Worm (Caenorhabditis elegans) whole organism, young adult: ENCODE measurements around the gene Y24F12A.1.
A peak's percentile ranks its signal among the peaks of the same experiment; 100 is the strongest.

ENCODE experiments used
- B0035.1 ChIP-seq: sonication (generic microtip); optimal IDR thresholded peaks from 2 replicates; lab custom pipeline; 2016; ENCODE audit warnings: missing genetic modification characterization, mild to moderate bottlenecking, missing compliant biosample characterization, missing genotype, missing genetic modification reagents
- B0261.1 ChIP-seq: sonication (generic microtip); optimal IDR thresholded peaks from 2 replicates; lab custom pipeline; 2016; ENCODE audit warnings: mild to moderate bottlenecking, missing genetic modification characterization, moderate library complexity, missing compliant biosample characterization
- B0336.3 ChIP-seq: fragments of 200-800 bp; sonication (Bioruptor generic); IDR thresholded peaks from 2 replicates; pipeline ENCODE4 v1.3.6; 2022; ENCODE audit warnings: missing genetic modification characterization, missing compliant biosample characterization
- D2030.7 ChIP-seq: fragments of 200-800 bp; sonication (Bioruptor generic); IDR thresholded peaks from 2 replicates; pipeline ENCODE4 v1.3.6; 2022; ENCODE audit warnings: missing genetic modification reagents, missing genetic modification characterization, missing compliant biosample characterization
- F39B2.1 ChIP-seq: fragments of 200-800 bp; sonication (Bioruptor generic); IDR thresholded peaks from 2 replicates; pipeline ENCODE4 v1.3.6; 2022; ENCODE audit warnings: missing genetic modification reagents, missing genetic modification characterization, missing compliant biosample characterization
- F49E8.2 ChIP-seq: sonication (generic microtip); optimal IDR thresholded peaks from 3 replicates; lab custom pipeline; 2017; ENCODE audit warnings: missing genetic modification characterization, mild to moderate bottlenecking, missing compliant biosample characterization, antibody characterized with exemption, moderate library complexity; ENCODE audit not compliant: insufficient read depth
- F57A8.1 ChIP-seq: fragments of 200-800 bp; sonication (Bioruptor generic); optimal IDR thresholded peaks from 2 replicates; lab custom pipeline; 2018; ENCODE audit warnings: mild to moderate bottlenecking, missing genetic modification characterization, moderate library complexity, missing compliant biosample characterization
- F57C9.4 ChIP-seq: sonication (generic microtip); optimal IDR thresholded peaks from 2 replicates; lab custom pipeline; 2017; ENCODE audit warnings: mild to moderate bottlenecking, missing genetic modification characterization, missing compliant biosample characterization
- K12H6.12 ChIP-seq: fragments of 200-800 bp; sonication (Bioruptor generic); optimal IDR thresholded peaks from 2 replicates; lab custom pipeline; 2018; ENCODE audit warnings: mild to moderate bottlenecking, missing genetic modification characterization, missing compliant biosample characterization
- T26A5.8 ChIP-seq: sonication (generic microtip); optimal IDR thresholded peaks from 2 replicates; lab custom pipeline; 2016; ENCODE audit warnings: missing genetic modification characterization, missing compliant biosample characterization
- Y53G8AR.9 ChIP-seq: fragments of 200-800 bp; sonication (Bioruptor generic); conservative IDR thresholded peaks from 2 replicates; pipeline ENCODE4 v1.3.6; 2022; ENCODE audit warnings: missing genetic modification reagents, missing genetic modification characterization, missing compliant biosample characterization
- ZK185.1 ChIP-seq: sonication (generic microtip); optimal IDR thresholded peaks from 2 replicates; lab custom pipeline; 2016; ENCODE audit warnings: mild to moderate bottlenecking, missing genetic modification characterization, missing compliant biosample characterization; ENCODE audit not compliant: poor library complexity, severe bottlenecking
- ama-1 ChIP-seq, 3 experiments: fragments of 150-350 bp in 1 of 3; sonication (generic microtip) in 2 of 3; optimal IDR thresholded peaks; 2 replicates each; lab custom pipeline; 2014 to 2018; ENCODE audit warnings: missing biosample characterization in 2 of 3, missing genetic modification characterization in 2 of 3, missing genetic modification reagents in 2 of 3
- aptf-2 ChIP-seq: fragments of 200-800 bp; sonication (Bioruptor generic); conservative IDR thresholded peaks from 2 replicates; pipeline ENCODE4 v1.3.6; 2022; ENCODE audit warnings: missing genetic modification reagents, missing genetic modification characterization, missing compliant biosample characterization
- atf-7 ChIP-seq: sonication (generic microtip); optimal IDR thresholded peaks from 2 replicates; lab custom pipeline; 2017; ENCODE audit warnings: mild to moderate bottlenecking, missing genetic modification characterization, missing compliant biosample characterization
- attf-6 ChIP-seq: fragments of 200-800 bp; sonication (Bioruptor generic); IDR thresholded peaks from 2 replicates; pipeline ENCODE4 v1.3.6; 2022; ENCODE audit warnings: missing genetic modification reagents, missing genetic modification characterization, missing compliant biosample characterization
- cebp-1 ChIP-seq, 2 experiments: fragments of 200-800 bp in 1 of 2; sonication (Bioruptor generic) in 1 of 2; sonication (generic microtip) in 1 of 2; IDR thresholded peaks in 1 of 2; optimal IDR thresholded peaks in 1 of 2; 2 replicates each; pipeline versions ENCODE4 v1.3.6 to Lab custom; 2017 to 2022; ENCODE audit warnings: missing compliant biosample characterization in 2 of 2, missing genetic modification characterization in 2 of 2, mild to moderate bottlenecking in 1 of 2, missing genetic modification reagents in 1 of 2, moderate library complexity in 1 of 2
- ceh-100 ChIP-seq: fragments of 200-800 bp; sonication (Bioruptor generic); IDR thresholded peaks from 2 replicates; pipeline ENCODE4 v1.3.6; 2022; ENCODE audit warnings: missing genetic modification reagents, missing genetic modification characterization, missing compliant biosample characterization
- ceh-91 ChIP-seq: fragments of 200-800 bp; sonication (Bioruptor generic); IDR thresholded peaks from 2 replicates; pipeline ENCODE4 v1.3.6; 2022; ENCODE audit warnings: missing genetic modification reagents, missing genetic modification characterization, missing compliant biosample characterization
- chd-7 ChIP-seq: sonication (generic microtip); optimal IDR thresholded peaks from 2 replicates; lab custom pipeline; 2016; ENCODE audit warnings: mild to moderate bottlenecking, missing genetic modification characterization, moderate library complexity, missing compliant biosample characterization
- efl-1 ChIP-seq: fragments of 150-350 bp; optimal IDR thresholded peaks from 2 replicates; lab custom pipeline; 2014; ENCODE audit warnings: missing biosample characterization, missing genetic modification reagents, missing genetic modification characterization
- hmg-1.2 ChIP-seq: fragments of 200-800 bp; sonication (Bioruptor generic); IDR thresholded peaks from 2 replicates; pipeline ENCODE4 v1.3.6; 2022; ENCODE audit warnings: missing genetic modification reagents, missing genetic modification characterization, missing compliant biosample characterization
- hsf-1 ChIP-seq: fragments of 200-800 bp; sonication (Bioruptor generic); IDR thresholded peaks from 2 replicates; pipeline ENCODE4 v1.3.6; 2022; ENCODE audit warnings: missing genetic modification reagents, missing genetic modification characterization, missing compliant biosample characterization
- lin-26 ChIP-seq: fragments of 200-800 bp; sonication (Bioruptor generic); IDR thresholded peaks from 2 replicates; pipeline ENCODE4 v1.3.6; 2022; ENCODE audit warnings: missing genetic modification reagents, missing genetic modification characterization, missing compliant biosample characterization
- lir-1 ChIP-seq: fragments of 200-800 bp; sonication (Bioruptor generic); conservative IDR thresholded peaks from 2 replicates; pipeline ENCODE4 v1.3.6; 2022; ENCODE audit warnings: missing genetic modification reagents, missing genetic modification characterization, missing compliant biosample characterization
- madf-10 ChIP-seq: sonication (generic microtip); optimal IDR thresholded peaks from 2 replicates; lab custom pipeline; 2016; ENCODE audit warnings: mild to moderate bottlenecking, missing genetic modification characterization, missing compliant biosample characterization
- madf-8 ChIP-seq: fragments of 200-800 bp; sonication (Bioruptor generic); conservative IDR thresholded peaks from 2 replicates; pipeline ENCODE4 v1.3.6; 2022; ENCODE audit warnings: missing genetic modification reagents, missing genetic modification characterization, missing compliant biosample characterization
- mcd-1 ChIP-seq: fragments of 200-800 bp; sonication (Bioruptor generic); IDR thresholded peaks from 2 replicates; pipeline ENCODE4 v1.3.6; 2022; ENCODE audit warnings: missing genetic modification reagents, missing genetic modification characterization, missing compliant biosample characterization
- mxl-1 ChIP-seq: sonication (generic microtip); optimal IDR thresholded peaks from 2 replicates; lab custom pipeline; 2016; ENCODE audit warnings: missing genetic modification characterization, missing compliant biosample characterization
- nhr-80 ChIP-seq: sonication (generic microtip); optimal IDR thresholded peaks from 2 replicates; lab custom pipeline; 2016; ENCODE audit warnings: missing genetic modification characterization, missing compliant biosample characterization
- pbrm-1 ChIP-seq: fragments of 200-800 bp; sonication (Bioruptor generic); IDR thresholded peaks from 2 replicates; pipeline ENCODE4 v1.3.6; 2022; ENCODE audit warnings: missing genetic modification reagents, missing genetic modification characterization, missing compliant biosample characterization
- pha-4 ChIP-seq: fragments of 150-350 bp; sonication (generic microtip); optimal IDR thresholded peaks from 2 replicates; lab custom pipeline; 2014; ENCODE audit warnings: missing biosample characterization, missing genetic modification reagents, missing genetic modification characterization
- sdz-38 ChIP-seq: sonication (generic microtip); optimal IDR thresholded peaks from 2 replicates; lab custom pipeline; 2016; ENCODE audit warnings: missing genotype, missing genetic modification characterization, missing compliant biosample characterization
- snpc-1.1 ChIP-seq: sonication (generic microtip); optimal IDR thresholded peaks from 2 replicates; lab custom pipeline; 2017; ENCODE audit warnings: missing genetic modification characterization, mild to moderate bottlenecking, missing compliant biosample characterization, antibody characterized with exemption, moderate library complexity, missing genotype, missing genetic modification reagents; ENCODE audit not compliant: insufficient read depth
- snpc-1.3 ChIP-seq: sonication (generic microtip); optimal IDR thresholded peaks from 2 replicates; lab custom pipeline; 2017; ENCODE audit warnings: missing genetic modification characterization, mild to moderate bottlenecking, missing compliant biosample characterization, antibody characterized with exemption, moderate library complexity, missing genotype, missing genetic modification reagents; ENCODE audit not compliant: insufficient read depth
- snpc-4 ChIP-seq, 5 experiments: fragments of 150-350 bp in 1 of 5; sonication (generic microtip) in 4 of 5; optimal IDR thresholded peaks; 2 replicates each; lab custom pipeline; 2014 to 2018; ENCODE audit warnings: missing genetic modification characterization in 5 of 5, missing biosample characterization in 3 of 5, antibody characterized with exemption in 2 of 5, mild to moderate bottlenecking in 2 of 5, missing compliant biosample characterization in 2 of 5, missing genotype in 2 of 5, moderate library complexity in 2 of 5, missing genetic modification reagents in 1 of 5
- unc-130 ChIP-seq: sonication (generic microtip); optimal IDR thresholded peaks from 2 replicates; lab custom pipeline; 2016; ENCODE audit warnings: missing genetic modification reagents, missing genetic modification characterization, missing compliant biosample characterization
- ztf-25 ChIP-seq: fragments of 200-800 bp; sonication (Bioruptor generic); IDR thresholded peaks from 2 replicates; pipeline ENCODE4 v1.3.6; 2022; ENCODE audit warnings: missing genetic modification reagents, missing genetic modification characterization, missing compliant biosample characterization

The Y24F12A.1 gene

DNA sequence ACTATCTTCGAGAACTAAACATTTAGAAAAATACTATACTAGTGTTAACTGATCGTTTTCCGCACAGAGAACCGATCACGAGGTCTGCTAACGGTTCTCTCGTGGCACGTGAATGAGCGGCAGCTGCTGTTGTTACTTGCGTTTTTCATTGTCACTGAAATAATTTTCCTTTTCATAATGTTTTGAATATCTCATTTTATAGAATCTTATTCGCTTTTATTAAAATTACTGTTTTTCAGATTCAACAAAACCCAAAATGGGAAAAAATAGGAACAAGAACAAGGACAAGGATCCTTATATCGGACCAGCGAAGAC is 31.3 kb downstream of the Y24F12A.1 start, which contains the start of gene F58B3.6:
Gene F58B3.6 (plus strand): TSS at position 240 of the 315 bp plus-strand sequence.
- TF ChIP-seq T26A5.8 (tag; lab: Kevin White, UChicago) (no peak), madf-10 (tag; lab: Kevin White, UChicago) (no peak), F49E8.2 (tag; lab: Kevin White, UChicago) (no peak), sdz-38 (no peak), aptf-2 (no peak), mxl-1 (tag; lab: Kevin White, UChicago) (no peak), madf-8 (GFP tag; lab: Robert Waterston, UW) (no peak), F57C9.4 (no peak), ama-1 (optimal IDR thresholded peaks at IDR 0.05; lab: Kevin White, UChicago) (no peak), ama-1 (GFP tag; optimal IDR thresholded peaks at IDR 0.05; lab: Kevin White, UChicago) (no peak), mcd-1 (GFP tag; lab: Robert Waterston, UW) (peak; percentile 43), B0035.1 (tag; lab: Kevin White, UChicago) (no peak), attf-6 (GFP tag; lab: Robert Waterston, UW) (no peak), F39B2.1 (GFP tag; lab: Robert Waterston, UW) (no peak), ZK185.1 (tag; lab: Kevin White, UChicago) (no peak), ceh-100 (peak; percentile 58), pbrm-1 (GFP tag; lab: Robert Waterston, UW) (no peak), lir-1 (GFP tag; lab: Robert Waterston, UW) (no peak), atf-7 (tag; lab: Kevin White, UChicago) (no peak), snpc-4 (GFP tag; optimal IDR thresholded peaks at IDR 0.05; lab: Kevin White, UChicago) (no peak), snpc-4 (tag; optimal IDR thresholded peaks at IDR 0.05; lab: Kevin White, UChicago) (no peak), pha-4 (tag; lab: Kevin White, UChicago) (no peak), B0336.3 (GFP tag; lab: Robert Waterston, UW) (no peak), cebp-1 (GFP tag; IDR thresholded peaks at IDR 0.05; lab: Robert Waterston, UW) (no peak), cebp-1 (tag; optimal IDR thresholded peaks at IDR 0.05; lab: Kevin White, UChicago) (peak; percentile 46), hmg-1.2 (GFP tag; lab: Robert Waterston, UW) (no peak), B0261.1 (tag; lab: Kevin White, UChicago) (no peak)

DNA sequence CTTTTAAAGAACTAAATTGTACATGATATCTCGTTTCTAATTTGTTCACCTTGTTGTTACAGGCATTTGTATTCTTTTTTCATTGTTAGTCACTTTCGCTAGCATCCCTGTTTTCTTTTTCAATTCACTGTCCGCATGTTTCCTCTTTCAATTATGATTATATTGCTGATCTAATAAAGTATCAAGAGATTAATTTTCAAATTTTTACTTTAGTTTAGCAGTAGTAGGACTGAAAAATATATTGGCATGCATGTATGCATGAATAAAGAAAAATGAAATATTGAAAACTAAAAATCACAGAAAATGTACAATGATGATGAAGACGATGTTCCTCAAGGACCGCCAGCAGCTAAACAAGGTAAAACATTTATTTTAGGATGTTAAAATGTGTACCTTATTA is 33.0 kb downstream of the Y24F12A.1 start, which contains the start of gene rbm-17:
Gene rbm-17 (plus strand): TSS at position 301 of the 400 bp plus-strand sequence.
- TF ChIP-seq cebp-1 (GFP tag; IDR thresholded peaks at IDR 0.05; lab: Robert Waterston, UW): no peak
- TF ChIP-seq cebp-1 (tag; optimal IDR thresholded peaks at IDR 0.05; lab: Kevin White, UChicago): peak; percentile 17
- TF ChIP-seq ceh-91 (GFP tag; lab: Robert Waterston, UW): no peak
- 0 out of 2 replicates have a peak, but pooled peaks have one; percentile 11 for TF ChIP-seq hsf-1 (GFP tag; lab: Robert Waterston, UW)
- TF ChIP-seq ama-1 (optimal IDR thresholded peaks at IDR 0.05; lab: Kevin White, UChicago): peak; percentile 36
- TF ChIP-seq ama-1 (GFP tag; optimal IDR thresholded peaks at IDR 0.05; lab: Kevin White, UChicago): no peak

DNA sequence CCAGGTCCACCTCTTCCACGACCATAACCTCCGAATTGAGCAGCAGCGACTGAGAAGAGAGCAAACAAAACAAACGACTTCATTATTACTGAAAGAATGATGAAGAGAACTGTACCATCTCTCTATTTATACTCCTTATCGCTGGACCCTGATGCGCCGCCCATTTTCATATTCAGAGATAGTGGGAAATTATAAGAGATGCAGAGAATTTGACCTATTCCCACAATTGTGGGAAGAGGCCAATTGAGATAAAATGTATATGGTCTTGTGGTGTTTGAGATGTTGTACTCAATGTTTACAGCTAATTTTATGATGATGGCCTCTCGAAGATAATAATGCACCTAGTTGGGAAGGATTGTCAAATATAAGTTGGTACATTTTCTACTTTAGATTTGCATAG is 35.9 kb downstream of the Y24F12A.1 start, which contains the start of gene ttr-50:
Gene ttr-50 (minus strand): TSS at position 101 of the 400 bp plus-strand sequence.
- TF ChIP-seq lin-26 (GFP tag; lab: Robert Waterston, UW): no peak
- 0 out of 2 replicates have a peak, but pooled peaks have one; percentile 19 for TF ChIP-seq aptf-2

DNA sequence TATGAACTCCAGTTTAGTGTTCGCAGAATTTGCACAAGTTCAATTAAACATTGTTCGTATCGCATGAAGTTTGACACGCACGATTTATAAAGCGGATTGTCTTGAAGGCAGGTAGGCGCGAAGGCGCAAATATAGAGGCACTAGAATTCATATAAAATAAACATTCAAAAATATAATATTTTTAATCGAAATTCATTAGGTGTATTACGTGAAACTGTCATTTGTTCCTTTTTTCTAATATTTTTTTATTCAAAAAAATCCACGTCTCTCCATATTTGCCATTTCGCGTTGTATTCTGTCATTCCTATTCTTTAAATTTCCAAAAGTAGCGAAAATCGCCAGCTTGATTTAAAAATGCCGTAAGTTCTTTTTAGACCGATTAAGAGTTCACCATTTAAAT is 36.7 kb downstream of the Y24F12A.1 start, which contains the start of gene ZK809.1:
Gene ZK809.1 (plus strand): TSS at position 301 of the 400 bp plus-strand sequence.
- TF ChIP-seq efl-1 (GFP tag; lab: Kevin White, UChicago): no peak
- no peak for TF ChIP-seq Y53G8AR.9
- no peak for TF ChIP-seq snpc-1.1 (tag; lab: Kevin White, UChicago)
- no peak for TF ChIP-seq ztf-25 (GFP tag; lab: Robert Waterston, UW)
- TF ChIP-seq mxl-1 (tag; lab: Kevin White, UChicago): no peak
- no peak for TF ChIP-seq B0035.1 (tag; lab: Kevin White, UChicago)
- no peak for TF ChIP-seq lin-26 (GFP tag; lab: Robert Waterston, UW)
- TF ChIP-seq snpc-1.3 (tag; lab: Kevin White, UChicago): no peak
- no peak for TF ChIP-seq hsf-1 (GFP tag; lab: Robert Waterston, UW)
- no peak for TF ChIP-seq F57A8.1 (GFP tag; lab: Kevin White, UChicago)
- TF ChIP-seq F39B2.1 (GFP tag; lab: Robert Waterston, UW): no peak
- no peak for TF ChIP-seq unc-130 (GFP tag; lab: Kevin White, UChicago)
- no peak for TF ChIP-seq nhr-80 (tag; lab: Kevin White, UChicago)
- TF ChIP-seq D2030.7 (GFP tag; lab: Robert Waterston, UW): no peak
- TF ChIP-seq K12H6.12 (tag; lab: Kevin White, UChicago): no peak
- no peak for TF ChIP-seq chd-7
- TF ChIP-seq, all 124 proteins: peak for 0
